Worm (Caenorhabditis elegans) whole organism, dauer: ENCODE data around the gene lips-11.
"Not testable (repeated sequence)": the region's sequence is repeated elsewhere in the genome, so short reads cannot be mapped to it uniquely, and the experiment has no call there.

ENCODE experiments used
- unc-62 ChIP-seq: sonication (generic microtip); optimal IDR thresholded peaks from 2 replicates; lab custom pipeline; 2017; ENCODE audit warnings: missing biosample characterization, missing genetic modification reagents, missing genetic modification characterization

lips-11 gene

ce11 chrII:1088527-1089230 lies 22.1 kb downstream of the lips-11 start:
- TF ChIP-seq unc-62 (GFP tag; lab: Kevin White, UChicago) = no peak

ce11 chrII:1086479-1086878 lies 24.3 kb downstream of the lips-11 start:
- TF ChIP-seq unc-62 (GFP tag; lab: Kevin White, UChicago) = no peak

- no peak for TF ChIP-seq unc-62 (GFP tag; lab: Kevin White, UChicago)
Observed at ce11 chrII:1085546-1085945, 25.3 kb downstream of the lips-11 start.

ce11 chrII:1084899-1085298 lies 25.9 kb downstream of the lips-11 start:
- no peak for TF ChIP-seq unc-62 (GFP tag; lab: Kevin White, UChicago)

DNA sequence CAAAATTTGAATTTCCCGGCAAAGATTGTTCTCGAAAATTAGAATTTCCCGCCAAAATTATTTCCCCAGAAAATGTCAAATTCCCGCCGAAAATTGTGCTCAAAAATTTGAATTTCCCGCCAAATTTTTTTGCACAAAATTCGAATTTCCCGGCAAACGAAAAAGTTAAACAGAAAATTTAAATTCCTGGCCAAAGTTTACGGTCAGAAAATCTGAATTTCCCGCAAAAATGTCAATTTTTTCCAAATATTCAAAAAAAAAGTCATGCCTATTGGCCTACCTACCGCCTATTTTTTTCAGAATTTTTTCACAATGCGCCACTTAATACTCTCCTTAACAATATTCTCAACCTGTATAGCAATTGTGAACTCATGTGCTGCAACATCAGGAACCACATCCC lies 27.9 kb downstream of the lips-11 start, which contains the start of gene K02E7.1:
K02E7.1 (plus strand) TSS at position 301 of the 400 bp plus-strand sequence.
- no peak for TF ChIP-seq unc-62 (GFP tag; lab: Kevin White, UChicago)

DNA sequence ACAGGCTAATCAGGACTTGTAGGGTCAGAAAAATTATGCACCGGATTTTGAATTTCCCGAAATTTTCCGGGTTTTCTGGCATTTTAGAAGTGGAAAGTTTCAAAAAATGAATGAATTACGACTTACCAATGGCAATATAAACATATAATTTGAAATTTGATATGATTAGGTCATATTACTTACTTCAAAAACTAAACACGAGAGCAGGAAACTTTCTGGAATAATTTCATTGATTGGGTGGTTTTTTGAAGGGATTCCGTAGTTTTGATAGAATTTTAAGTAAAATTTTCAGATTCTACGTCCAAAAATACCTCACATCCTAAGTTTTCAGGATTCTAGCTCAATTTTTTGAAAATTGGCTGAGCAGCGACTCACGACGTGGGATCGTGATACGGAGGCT lies 35.4 kb downstream of the lips-11 start, which contains the start of gene K02E7.11:
K02E7.11 (minus strand) TSS at position 101 of the 400 bp plus-strand sequence.
- no peak for TF ChIP-seq unc-62 (GFP tag; lab: Kevin White, UChicago)

DNA sequence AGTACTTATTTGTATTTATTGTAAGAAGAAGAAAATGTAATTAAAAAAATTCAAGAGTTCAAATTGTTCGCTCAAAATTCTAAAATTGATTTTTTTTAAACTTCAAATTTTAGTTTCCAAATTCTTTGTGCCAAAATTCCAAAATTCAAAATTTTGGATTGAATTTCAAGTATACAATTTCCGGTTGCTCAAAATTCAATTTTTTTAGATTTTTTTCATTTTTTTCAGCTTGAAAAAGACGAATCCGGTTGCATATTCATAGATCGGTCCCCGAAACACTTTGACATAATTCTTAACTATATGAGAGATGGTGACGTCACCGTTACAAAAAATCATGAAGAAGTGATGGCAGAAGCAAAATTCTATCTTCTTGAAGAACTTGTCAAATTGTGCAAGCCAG lies 38.7 kb downstream of the lips-11 start, which contains the start of gene K02E7.4:
K02E7.4 (plus strand) TSS at position 301 of the 400 bp plus-strand sequence.
- no peak for TF ChIP-seq unc-62 (GFP tag; lab: Kevin White, UChicago)

- no peak for TF ChIP-seq unc-62 (GFP tag; lab: Kevin White, UChicago)
Observed at ce11 chrII:1071432-1071831, 39.4 kb downstream of the lips-11 start.

DNA sequence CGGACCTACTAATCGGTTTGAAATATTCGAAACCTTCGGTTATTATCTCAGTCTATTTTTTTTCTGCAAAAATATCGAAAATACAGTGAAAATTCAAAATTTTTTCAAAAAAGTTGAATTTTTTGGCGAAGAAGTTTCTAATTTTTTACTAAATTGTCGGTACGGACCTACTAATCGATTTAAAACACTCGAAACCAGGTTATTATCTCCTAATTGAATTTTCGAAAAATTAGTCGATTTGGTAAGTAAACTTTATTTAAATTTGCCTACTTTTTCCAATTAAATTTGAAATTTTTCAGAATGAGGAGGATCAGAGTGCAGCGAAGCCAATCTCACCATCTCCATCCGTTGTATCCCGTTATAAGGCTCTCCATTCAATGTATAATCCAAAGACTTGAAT lies 39.9 kb downstream of the lips-11 start, which contains the start of gene K02E7.12:
K02E7.12 (plus strand) TSS at position 301 of the 400 bp plus-strand sequence.
- no peak for TF ChIP-seq unc-62 (GFP tag; lab: Kevin White, UChicago)

- TF ChIP-seq unc-62 (GFP tag; lab: Kevin White, UChicago) = no peak
Observed at ce11 chrII:1066907-1067306, 43.9 kb downstream of the lips-11 start, which contains the start of gene K02E7.10. Gene K02E7.10 (minus strand): TSS chrII:1067007.

DNA sequence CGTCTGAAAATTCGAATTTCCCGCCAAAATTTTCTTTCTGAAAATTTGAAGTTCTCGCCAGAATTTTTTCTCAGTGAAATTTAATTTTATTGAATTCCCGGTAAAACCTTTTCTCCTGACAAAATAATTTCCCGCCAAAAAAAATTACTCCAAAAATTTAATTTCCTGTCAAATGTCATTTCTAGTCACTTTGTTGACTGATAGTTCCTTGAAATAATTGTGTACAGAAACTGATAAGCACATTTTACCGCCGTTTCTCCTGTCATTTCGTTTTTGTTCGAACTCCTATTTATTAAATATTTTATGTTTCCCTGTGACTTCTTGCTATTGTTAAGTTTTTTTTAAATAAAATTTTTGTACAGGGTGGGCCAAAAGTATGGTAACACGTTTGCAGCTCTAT lies 46.9 kb downstream of the lips-11 start:
- no peak for TF ChIP-seq unc-62 (GFP tag; lab: Kevin White, UChicago)

DNA sequence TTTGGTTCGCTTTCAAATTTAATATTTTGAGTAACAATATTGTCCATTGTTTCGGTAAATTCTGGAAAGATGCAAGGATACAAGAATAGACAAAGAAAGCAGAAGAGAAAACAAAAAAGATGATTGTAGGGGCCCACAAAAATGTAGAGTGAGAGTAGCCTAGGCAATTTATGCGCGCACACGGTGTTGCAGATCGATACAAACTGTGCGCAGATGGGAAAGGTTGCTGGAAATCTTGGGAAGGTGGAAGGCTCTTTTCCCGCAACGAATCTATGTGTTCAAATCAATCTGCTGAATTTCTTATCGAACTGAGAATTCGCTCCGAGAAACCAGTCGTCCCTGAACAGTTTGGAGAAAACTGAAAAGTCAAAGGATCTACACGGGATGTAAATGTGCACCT lies 50.1 kb downstream of the lips-11 start, which contains the start of gene btb-10:
btb-10 (minus strand) TSS at position 101 of the 400 bp plus-strand sequence.
- TF ChIP-seq unc-62 (GFP tag; lab: Kevin White, UChicago) = not testable (repeated sequence)
